Worm (Caenorhabditis elegans) whole organism, L1 larva: ENCODE results near the gene Y69A2AR.31.

ENCODE experiments used
- C34B4.2 ChIP-seq: sonication (generic microtip); optimal IDR thresholded peaks from 2 replicates; lab custom pipeline; 2017; ENCODE audit warnings: mild to moderate bottlenecking, missing genetic modification characterization, missing compliant biosample characterization
- alr-1 ChIP-seq: fragments of 200-800 bp; sonication (Bioruptor generic); optimal IDR thresholded peaks from 2 replicates; lab custom pipeline; 2018; ENCODE audit warnings: borderline replicate concordance, mild to moderate bottlenecking, missing genetic modification characterization, missing compliant biosample characterization
- aly-2 ChIP-seq: fragments of 150-350 bp; optimal IDR thresholded peaks from 2 replicates; lab custom pipeline; 2014; ENCODE audit warnings: missing biosample characterization, missing genetic modification characterization
- ama-1 ChIP-seq: fragments of 150-350 bp; optimal IDR thresholded peaks from 2 replicates; lab custom pipeline; 2014
- ceh-8 ChIP-seq: fragments of 200-800 bp; sonication (Bioruptor generic); optimal IDR thresholded peaks from 2 replicates; lab custom pipeline; 2018; ENCODE audit warnings: mild to moderate bottlenecking, missing genetic modification characterization, moderate library complexity, missing compliant biosample characterization
- ceh-82 ChIP-seq, 3 experiments: fragments of 150-350 bp in 1 of 3; sonication (generic microtip) in 2 of 3; optimal IDR thresholded peaks; 2 replicates each; lab custom pipeline; 2014 to 2017; ENCODE audit warnings: missing biosample characterization in 3 of 3, missing genetic modification characterization in 3 of 3
- ceh-88 ChIP-seq: fragments of 200-800 bp; sonication (Bioruptor generic); IDR thresholded peaks from 2 replicates; pipeline ENCODE4 v1.3.6; 2022; ENCODE audit warnings: missing genetic modification characterization, missing compliant biosample characterization
- dpl-1 ChIP-seq, 3 experiments: fragments of 150-350 bp in 2 of 3; sonication (generic microtip) in 1 of 3; optimal IDR thresholded peaks; 2 replicates each; lab custom pipeline; 2014 to 2017; ENCODE audit warnings: missing biosample characterization in 3 of 3, missing genetic modification characterization in 3 of 3, missing genetic modification reagents in 3 of 3
- efl-1 ChIP-seq, 4 experiments: fragments of 150-350 bp; optimal IDR thresholded peaks in 3 of 4; peaks in 1 of 4; 1 replicate in 1 of 4; 2 replicates in 3 of 4; lab custom pipeline; 2014; ENCODE audit warnings: missing biosample characterization in 2 of 4, missing genetic modification characterization in 2 of 4, missing genetic modification reagents in 2 of 4
- efl-3 ChIP-seq: fragments of 200-800 bp; sonication (Bioruptor generic); optimal IDR thresholded peaks from 2 replicates; lab custom pipeline; 2018; ENCODE audit warnings: mild to moderate bottlenecking, missing genetic modification characterization, missing compliant biosample characterization
- egl-13 ChIP-seq: sonication (generic microtip); optimal IDR thresholded peaks from 2 replicates; lab custom pipeline; 2016; ENCODE audit warnings: missing genotype, missing genetic modification reagents, missing genetic modification characterization, missing compliant biosample characterization
- elt-2 ChIP-seq: sonication (generic microtip); optimal IDR thresholded peaks from 2 replicates; lab custom pipeline; 2016; ENCODE audit warnings: missing genetic modification characterization, mild to moderate bottlenecking, inconsistent platforms, missing compliant biosample characterization, missing genetic modification reagents
- fkh-10 ChIP-seq: sonication (generic microtip); optimal IDR thresholded peaks from 2 replicates; lab custom pipeline; 2017; ENCODE audit warnings: missing biosample characterization, missing genetic modification reagents, missing genetic modification characterization
- fkh-4 ChIP-seq: sonication (generic microtip); optimal IDR thresholded peaks from 2 replicates; lab custom pipeline; 2016; ENCODE audit warnings: missing compliant biosample characterization, missing genetic modification characterization, borderline replicate concordance
- fos-1 ChIP-seq: fragments of 150-350 bp; optimal IDR thresholded peaks from 2 replicates; lab custom pipeline; 2014; ENCODE audit warnings: missing biosample characterization, missing genetic modification characterization
- hlh-17 ChIP-seq: fragments of 200-800 bp; sonication (Bioruptor generic); optimal IDR thresholded peaks from 2 replicates; lab custom pipeline; 2018; ENCODE audit warnings: missing genetic modification characterization, mild to moderate bottlenecking, missing compliant biosample characterization, moderate library complexity, borderline replicate concordance
- hlh-4 ChIP-seq: sonication (generic microtip); optimal IDR thresholded peaks from 2 replicates; lab custom pipeline; 2016; ENCODE audit warnings: mild to moderate bottlenecking, missing genetic modification characterization, missing compliant biosample characterization
- hpl-2 ChIP-seq: fragments of 150-350 bp; optimal IDR thresholded peaks from 2 replicates; lab custom pipeline; 2014; ENCODE audit warnings: missing biosample characterization, missing genetic modification reagents, missing genetic modification characterization
- jun-1 ChIP-seq: fragments of 150-350 bp; optimal IDR thresholded peaks from 2 replicates; lab custom pipeline; 2014; ENCODE audit warnings: missing biosample characterization, missing genetic modification reagents, missing genetic modification characterization
- lin-13 ChIP-seq: fragments of 150-350 bp; optimal IDR thresholded peaks from 2 replicates; lab custom pipeline; 2014; ENCODE audit warnings: missing biosample characterization, missing genetic modification reagents, missing genetic modification characterization
- lin-14 ChIP-seq: fragments of 200-800 bp; sonication (Bioruptor generic); optimal IDR thresholded peaks from 2 replicates; lab custom pipeline; 2018; ENCODE audit warnings: mild to moderate bottlenecking, missing genetic modification characterization, moderate library complexity, missing compliant biosample characterization
- lin-35 ChIP-seq, 2 experiments: fragments of 150-350 bp; optimal IDR thresholded peaks; 2 replicates each; lab custom pipeline; 2014; ENCODE audit warnings: missing biosample characterization in 2 of 2, missing genetic modification characterization in 2 of 2, missing genetic modification reagents in 2 of 2
- lsy-2 ChIP-seq, 2 experiments: fragments of 150-350 bp; optimal IDR thresholded peaks; 2 replicates each; lab custom pipeline; 2014; ENCODE audit warnings: missing biosample characterization in 2 of 2, missing genetic modification characterization in 2 of 2
- mab-9 ChIP-seq: fragments of 200-800 bp; sonication (Bioruptor generic); IDR thresholded peaks from 2 replicates; pipeline ENCODE4 v1.3.6; 2022; ENCODE audit warnings: missing genetic modification reagents, missing genetic modification characterization, missing compliant biosample characterization
- mdl-1 ChIP-seq, 2 experiments: fragments of 150-350 bp; optimal IDR thresholded peaks; 2 replicates each; lab custom pipeline; 2014 to 2017; ENCODE audit warnings: missing biosample characterization in 2 of 2, missing genetic modification characterization in 2 of 2, inconsistent platforms in 1 of 2
- nhr-12 ChIP-seq: sonication (generic microtip); optimal IDR thresholded peaks from 2 replicates; lab custom pipeline; 2017; ENCODE audit warnings: missing biosample characterization, missing genetic modification characterization
- nhr-19 ChIP-seq: fragments of 200-800 bp; sonication (Bioruptor generic); conservative IDR thresholded peaks from 2 replicates; pipeline ENCODE4 v1.3.6; 2022; ENCODE audit warnings: missing genetic modification characterization, missing compliant biosample characterization
- nhr-20 ChIP-seq: sonication (generic microtip); optimal IDR thresholded peaks from 2 replicates; lab custom pipeline; 2016; ENCODE audit warnings: mild to moderate bottlenecking, missing genetic modification characterization, missing compliant biosample characterization
- nhr-77 ChIP-seq: fragments of 150-350 bp; optimal IDR thresholded peaks from 2 replicates; lab custom pipeline; 2014; ENCODE audit warnings: missing biosample characterization, missing genetic modification characterization
- nhr-84 ChIP-seq: sonication (generic microtip); optimal IDR thresholded peaks from 2 replicates; lab custom pipeline; 2017; ENCODE audit warnings: missing biosample characterization, missing genetic modification characterization
- pag-3 ChIP-seq: sonication (generic microtip); optimal IDR thresholded peaks from 2 replicates; lab custom pipeline; 2017; ENCODE audit warnings: missing genetic modification characterization, mild to moderate bottlenecking, missing compliant biosample characterization, antibody characterized with exemption, borderline replicate concordance; ENCODE audit not compliant: insufficient read depth
- pax-3 ChIP-seq: fragments of 200-800 bp; sonication (Bioruptor generic); optimal IDR thresholded peaks from 2 replicates; lab custom pipeline; 2018; ENCODE audit warnings: mild to moderate bottlenecking, missing genetic modification characterization, moderate library complexity, missing compliant biosample characterization
- pqm-1 ChIP-seq: sonication (generic microtip); optimal IDR thresholded peaks from 3 replicates; lab custom pipeline; 2017; ENCODE audit warnings: missing biosample characterization, missing genetic modification characterization
- snpc-4 ChIP-seq: fragments of 150-350 bp; optimal IDR thresholded peaks from 2 replicates; lab custom pipeline; 2014; ENCODE audit warnings: missing biosample characterization, missing genetic modification characterization
- snu-23 ChIP-seq: sonication (generic microtip); optimal IDR thresholded peaks from 2 replicates; lab custom pipeline; 2016; ENCODE audit warnings: missing genetic modification characterization, missing compliant biosample characterization
- tbx-2 ChIP-seq: sonication (generic microtip); optimal IDR thresholded peaks from 2 replicates; lab custom pipeline; 2016; ENCODE audit warnings: missing genetic modification characterization, missing compliant biosample characterization
- tlp-1 ChIP-seq: fragments of 150-350 bp; optimal IDR thresholded peaks from 2 replicates; lab custom pipeline; 2014; ENCODE audit warnings: missing biosample characterization, missing genetic modification characterization
- unc-30 ChIP-seq: sonication (generic microtip); optimal IDR thresholded peaks from 2 replicates; lab custom pipeline; 2017; ENCODE audit warnings: missing biosample characterization, missing genetic modification characterization
- unc-62 ChIP-seq: fragments of 150-350 bp; optimal IDR thresholded peaks from 2 replicates; lab custom pipeline; 2014; ENCODE audit warnings: missing biosample characterization, missing genetic modification reagents, missing genetic modification characterization
- unc-86 ChIP-seq: sonication (generic microtip); optimal IDR thresholded peaks from 2 replicates; lab custom pipeline; 2016; ENCODE audit warnings: missing genetic modification characterization, missing compliant biosample characterization
- unc-98 ChIP-seq: fragments of 200-800 bp; sonication (Bioruptor generic); IDR thresholded peaks from 2 replicates; pipeline ENCODE4 v1.3.6; 2022; ENCODE audit warnings: missing genetic modification characterization, missing compliant biosample characterization
- xbp-1 ChIP-seq: sonication (generic microtip); optimal IDR thresholded peaks from 2 replicates; lab custom pipeline; 2016; ENCODE audit warnings: missing genetic modification characterization, missing compliant biosample characterization
- zip-4 ChIP-seq: fragments of 200-800 bp; sonication (Bioruptor generic); optimal IDR thresholded peaks from 2 replicates; lab custom pipeline; 2018; ENCODE audit warnings: mild to moderate bottlenecking, missing genetic modification characterization, moderate library complexity, missing compliant biosample characterization
- ztf-4 ChIP-seq: fragments of 150-350 bp; optimal IDR thresholded peaks from 2 replicates; lab custom pipeline; 2014; ENCODE audit warnings: missing biosample characterization, missing genetic modification characterization

Gene Y69A2AR.31

DNA sequence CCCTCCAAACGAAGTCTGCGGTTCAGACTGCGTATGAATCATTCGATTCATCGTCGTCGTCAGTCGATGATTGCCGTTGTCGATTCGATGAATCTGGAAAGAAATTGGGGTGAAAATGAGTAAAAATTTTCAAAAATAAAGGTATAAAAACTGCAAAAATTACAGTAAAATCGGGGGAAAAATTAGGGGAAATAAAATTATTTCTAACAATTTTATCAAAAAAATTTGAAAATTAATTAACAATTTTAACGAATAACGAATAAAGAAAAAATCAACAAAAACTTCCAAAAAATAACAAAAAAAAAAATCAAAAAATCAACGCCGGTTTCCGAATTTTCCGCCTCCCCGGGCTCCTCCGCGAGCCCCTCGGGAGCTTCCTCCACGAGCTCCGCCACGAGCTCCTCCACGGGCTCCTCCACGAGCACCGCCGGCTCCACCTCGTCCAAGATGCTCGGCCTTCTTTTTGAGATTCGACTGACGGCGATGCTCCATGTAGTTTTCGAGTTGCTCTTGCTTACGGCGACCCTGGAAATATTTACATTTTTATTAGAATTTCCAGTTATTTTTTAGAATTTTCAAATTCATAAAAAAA, 25.0 kb upstream of the Y69A2AR.31 start, which contains the start of gene egrh-3:
egrh-3 (minus strand) TSS at position 51 of the 592 bp plus-strand sequence.
- TF ChIP-seq ceh-8 (peak; percentile 75), C34B4.2 (no peak)

DNA sequence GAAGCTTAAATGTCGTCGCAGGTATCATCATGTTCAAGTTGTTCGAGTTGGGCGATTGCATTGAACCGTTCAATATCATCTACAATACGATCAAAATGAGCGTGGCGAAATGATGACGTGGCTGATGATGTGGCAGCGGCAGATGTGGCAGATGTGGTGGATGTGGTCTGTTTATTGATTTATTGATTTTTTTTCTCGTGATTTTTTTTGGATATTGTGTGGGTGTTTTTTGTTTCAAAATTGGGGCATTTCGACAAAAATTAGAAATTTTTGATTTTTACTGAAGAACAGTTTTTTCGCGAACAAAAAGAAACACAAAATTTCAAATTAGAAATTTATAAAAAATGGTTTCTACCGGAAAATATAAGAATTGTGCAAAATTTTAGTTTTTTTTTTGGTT, 16.5 kb upstream of the Y69A2AR.31 start:
- TF ChIP-seq fkh-4 (tag; lab: Kevin White, UChicago), result no peak
- TF ChIP-seq unc-98 (GFP tag; lab: Robert Waterston, UW), result no peak
- no peak for TF ChIP-seq fos-1 (tag; lab: Kevin White, UChicago)
- no peak for TF ChIP-seq lsy-2 (tag; optimal IDR thresholded peaks at IDR 0.05; lab: Kevin White, UChicago)
- TF ChIP-seq ama-1 (lab: Kevin White, UChicago), result no peak
- no peak for TF ChIP-seq ceh-8
- TF ChIP-seq C34B4.2, result no peak
- TF ChIP-seq snu-23 (GFP tag; lab: Kevin White, UChicago), result no peak
- TF ChIP-seq egl-13 (tag; lab: Kevin White, UChicago), result no peak
- no peak for TF ChIP-seq xbp-1 (tag; lab: Kevin White, UChicago)
- no peak for TF ChIP-seq hlh-17
- TF ChIP-seq, all 84 proteins: peak for 0

DNA sequence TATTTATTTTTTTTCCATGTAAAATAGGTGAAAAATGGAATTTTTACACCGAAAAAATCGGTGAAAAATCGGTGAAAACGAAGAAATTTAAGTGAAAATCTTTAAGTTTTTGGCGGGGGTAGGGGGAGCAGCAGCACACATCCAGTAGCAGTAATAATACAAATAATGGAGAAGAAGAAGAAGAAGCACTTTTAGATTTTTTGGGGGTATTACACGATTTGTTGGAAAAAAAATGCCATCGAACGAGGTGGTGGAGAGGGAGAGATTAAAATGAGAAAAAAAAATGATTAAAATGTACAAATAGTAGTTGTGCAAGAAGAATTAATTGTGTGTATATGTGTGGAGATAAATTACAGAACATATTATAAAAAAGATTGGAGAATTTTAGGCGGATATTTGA, 14.3 kb upstream of the Y69A2AR.31 start:
- TF ChIP-seq efl-1 (optimal IDR thresholded peaks at IDR 0.05; lab: Kevin White, UChicago) (no peak), efl-1 (GFP tag; optimal IDR thresholded peaks at IDR 0.05 in 1 of 2; lab: Kevin White, UChicago) (peak in 1 of 2 experiments; percentile 38), pag-3 (no peak)

DNA sequence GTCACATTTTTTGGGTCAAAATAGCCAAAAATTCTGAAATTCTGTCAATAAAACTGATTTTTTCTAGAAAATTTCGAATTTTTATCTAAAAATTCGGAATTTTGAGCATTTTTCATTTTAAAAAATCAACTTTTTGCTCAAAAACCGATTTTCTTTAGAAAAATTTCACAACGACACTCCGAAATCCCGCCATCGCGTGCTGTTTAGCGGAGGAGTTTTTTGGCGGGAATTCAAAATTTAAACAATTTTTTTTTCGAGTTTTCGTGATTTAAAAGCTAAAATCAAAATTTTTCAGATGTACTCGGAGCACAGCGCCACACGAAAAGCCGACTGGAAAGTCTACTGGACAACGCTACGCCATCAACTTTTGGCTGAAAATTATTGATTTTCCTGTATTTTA, 13.9 kb upstream of the Y69A2AR.31 start:
- TF ChIP-seq nhr-19 (GFP tag; lab: Robert Waterston, UW), result no peak
- no peak for TF ChIP-seq efl-3 (GFP tag; lab: Kevin White, UChicago)
- TF ChIP-seq jun-1 (tag; lab: Kevin White, UChicago), result no peak
- TF ChIP-seq lin-35 (GFP tag; optimal IDR thresholded peaks at IDR 0.05; lab: Kevin White, UChicago), result peak; percentile 39 to 40
- peak; percentile 64 to 85 for TF ChIP-seq efl-1 (optimal IDR thresholded peaks at IDR 0.05; lab: Kevin White, UChicago)
- peak; percentile 74 to 95 for TF ChIP-seq efl-1 (GFP tag; optimal IDR thresholded peaks at IDR 0.05 in 1 of 2; lab: Kevin White, UChicago)
- peak; percentile 23 to 69 (median 36) for TF ChIP-seq dpl-1 (GFP tag; optimal IDR thresholded peaks at IDR 0.05; lab: Kevin White, UChicago)
- TF ChIP-seq unc-62 (GFP tag; lab: Kevin White, UChicago), result no peak
- no peak for TF ChIP-seq pqm-1
- no peak for TF ChIP-seq alr-1
- no peak for TF ChIP-seq lin-13 (GFP tag; lab: Kevin White, UChicago)
- TF ChIP-seq pag-3, result no peak
- no peak for TF ChIP-seq nhr-20 (tag; lab: Kevin White, UChicago)
- no peak for TF ChIP-seq ceh-88 (GFP tag; lab: Robert Waterston, UW)
- TF ChIP-seq tbx-2 (tag; lab: Kevin White, UChicago), result no peak

DNA sequence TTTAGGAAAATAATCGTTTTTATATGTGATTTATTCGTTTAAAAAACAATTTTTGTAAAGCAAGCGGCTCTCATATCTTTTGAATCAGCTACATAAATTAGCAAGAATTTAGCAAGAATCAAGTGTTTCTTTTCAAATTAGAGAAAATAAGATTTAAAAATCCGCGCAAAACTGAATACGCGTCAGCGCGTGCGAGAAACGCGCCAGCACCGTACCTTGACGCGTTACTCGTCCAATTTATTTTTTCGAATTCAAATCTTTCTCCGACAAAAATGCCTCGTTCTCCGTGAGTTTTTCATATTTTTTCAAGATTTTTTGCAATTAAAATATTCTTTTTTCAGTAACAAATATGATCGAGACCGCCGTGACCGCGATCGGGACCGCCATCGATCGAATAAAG, 12.5 kb upstream of the Y69A2AR.31 start, which contains the start of gene Y94H6A.3:
Y94H6A.3 (plus strand) TSS at position 232 of the 400 bp plus-strand sequence.
- peak; percentile 75 for TF ChIP-seq nhr-77 (tag; lab: Kevin White, UChicago)
- no peak for TF ChIP-seq lin-14 (GFP tag; lab: Kevin White, UChicago)
- peak; percentile 96 to 98 (median 97) for TF ChIP-seq ceh-82 (tag; optimal IDR thresholded peaks at IDR 0.05; lab: Kevin White, UChicago)
- TF ChIP-seq zip-4 (GFP tag; lab: Kevin White, UChicago), result peak; percentile 86
- peak; percentile 20 for TF ChIP-seq hpl-2 (GFP tag; lab: Kevin White, UChicago)
- TF ChIP-seq elt-2 (tag; lab: Kevin White, UChicago), result peak; percentile 68
- TF ChIP-seq nhr-84 (tag; lab: Kevin White, UChicago), result no peak
- TF ChIP-seq fkh-10 (GFP tag; lab: Kevin White, UChicago), result peak; percentile 63
- peak; percentile 62 for TF ChIP-seq aly-2 (tag; lab: Kevin White, UChicago)
- no peak for TF ChIP-seq tlp-1 (tag; lab: Kevin White, UChicago)
- peak; percentile 77 for TF ChIP-seq snpc-4
- TF ChIP-seq mdl-1 (tag; optimal IDR thresholded peaks at IDR 0.05; lab: Kevin White, UChicago), result peak in 1 of 2 experiments; percentile 70
- TF ChIP-seq lin-35 (GFP tag; optimal IDR thresholded peaks at IDR 0.05; lab: Kevin White, UChicago), result peak; percentile 99
- peak; percentile 90 for TF ChIP-seq mab-9 (GFP tag; lab: Robert Waterston, UW)
- TF ChIP-seq ztf-4 (tag; lab: Kevin White, UChicago), result peak; percentile 65
- peak; percentile 79 for TF ChIP-seq pax-3 (tag; lab: Kevin White, UChicago)
- peak; percentile 93 for TF ChIP-seq unc-86 (tag; lab: Kevin White, UChicago)
- TF ChIP-seq nhr-12 (tag; lab: Kevin White, UChicago), result peak; percentile 37
- TF ChIP-seq nhr-19 (GFP tag; lab: Robert Waterston, UW), result peak; percentile 94
- peak; percentile 94 for TF ChIP-seq tbx-2 (tag; lab: Kevin White, UChicago)
- no peak for TF ChIP-seq unc-30 (tag; lab: Kevin White, UChicago)
- TF ChIP-seq hlh-4, result no peak
- TF ChIP-seq hlh-17, result no peak
